Fruit fly (Drosophila melanogaster): ENCODE measurements around the gene Acsf3.
A peak's percentile ranks its signal among the peaks of the same experiment; 100 is the strongest.

The Acsf3 gene

dm6 chrX:7306538-7307477 lies 22.0 kb upstream of the Acsf3 start (continued):
- TF ChIP-seq CG6683 (GFP tag; optimal IDR thresholded peaks at IDR 0.05), result peak; percentile 74
- TF ChIP-seq CG2116 (GFP tag; optimal IDR thresholded peaks at IDR 0.05), result peak; percentile 45
- TF ChIP-seq CG7372 (GFP tag; IDR thresholded peaks at IDR 0.05), result peak; percentile 63
- peak; percentile 45; the same call in 1 of the 2 replicates for TF ChIP-seq CG43689 (GFP tag; IDR thresholded peaks at IDR 0.05)
- TF ChIP-seq Deaf1 (tag; optimal IDR thresholded peaks at IDR 0.05), result peak; percentile 24
- TF ChIP-seq CG2712 (tag; optimal IDR thresholded peaks at IDR 0.05), result peak; percentile 97
- peak; percentile 80; the same call in 2 of the 3 replicates for TF ChIP-seq jigr1 (GFP tag; IDR thresholded peaks at IDR 0.05)
- peak; percentile 56 for TF ChIP-seq HLHmδ (GFP tag; optimal IDR thresholded peaks at IDR 0.05)
- TF ChIP-seq grau (tag; optimal IDR thresholded peaks at IDR 0.05), result peak; percentile 95
- peak; percentile 73 for TF ChIP-seq slbo (GFP tag; IDR thresholded peaks at IDR 0.05)
- TF ChIP-seq CG6175 (GFP tag; IDR thresholded peaks at IDR 0.05), result peak; percentile 99
- peak; percentile 78 for TF ChIP-seq Hand (GFP tag; optimal IDR thresholded peaks at IDR 0.05)
- TF ChIP-seq gfzf (GFP tag; optimal IDR thresholded peaks at IDR 0.05), result no peak
- peak; percentile 78 for TF ChIP-seq run (tag; optimal IDR thresholded peaks at IDR 0.05)
- TF ChIP-seq CG7745 (tag; optimal IDR thresholded peaks at IDR 0.05), result no peak
- no peak for TF ChIP-seq zf30C (GFP tag; optimal IDR thresholded peaks at IDR 0.05)
- TF ChIP-seq ATbp (GFP tag; optimal IDR thresholded peaks at IDR 0.05), result peak; percentile 91
- peak in 1 of 2 experiments; percentile 59 for TF ChIP-seq insv (GFP tag; optimal IDR thresholded peaks at IDR 0.05)
- TF ChIP-seq Atf3 (GFP tag; optimal IDR thresholded peaks at IDR 0.05), result peak; percentile 84
- peak; percentile 70 for TF ChIP-seq oc (tag; optimal IDR thresholded peaks at IDR 0.05)
- no peak for TF ChIP-seq unc-4 (GFP tag; IDR thresholded peaks at IDR 0.05; ENCODE audit: partially characterized antibody)
- no peak for TF ChIP-seq CG7987 (GFP tag; optimal IDR thresholded peaks at IDR 0.05)
- no peak; the same call in none of the 2 replicates for TF ChIP-seq CG11247 (GFP tag; IDR thresholded peaks at IDR 0.05)
- TF ChIP-seq stc (GFP tag; IDR thresholded peaks at IDR 0.05), result peak; percentile 61; the same call in 1 of the 2 replicates
- TF ChIP-seq kah (GFP tag; optimal IDR thresholded peaks at IDR 0.05), result peak; percentile 76
- peak; percentile 39 for TF ChIP-seq NFAT (GFP tag; IDR thresholded peaks at IDR 0.05)
- no peak for TF ChIP-seq ftz-f1 (GFP tag; optimal IDR thresholded peaks at IDR 0.05)
- peak; percentile 48 for TF ChIP-seq exex (tag; optimal IDR thresholded peaks at IDR 0.05)
- TF ChIP-seq Gug (GFP tag; IDR thresholded peaks at IDR 0.05), result peak; percentile 81
- TF ChIP-seq pros (GFP tag; optimal IDR thresholded peaks at IDR 0.05), result no peak
- TF ChIP-seq toy (GFP tag; IDR thresholded peaks at IDR 0.05), result no peak
- peak; percentile 79 for TF ChIP-seq sd (tag; optimal IDR thresholded peaks at IDR 0.05)
- peak; percentile 43 for TF ChIP-seq vvl (GFP tag; IDR thresholded peaks at IDR 0.05)
- TF ChIP-seq nerfin-1 (tag; optimal IDR thresholded peaks at IDR 0.05), result peak; percentile 81
- TF ChIP-seq jing (GFP tag; optimal IDR thresholded peaks at IDR 0.05), result peak; percentile 81
- TF ChIP-seq bowl (GFP tag; IDR thresholded peaks at IDR 0.05), result no peak; the same call in 1 of the 2 replicates
- TF ChIP-seq Sox102F (GFP tag; optimal IDR thresholded peaks at IDR 0.05), result peak; percentile 95
- peak; percentile 89 for TF ChIP-seq Blimp-1 (GFP tag; optimal IDR thresholded peaks at IDR 0.05)
- peak; percentile 84 for TF ChIP-seq CG8359 (GFP tag; optimal IDR thresholded peaks at IDR 0.05; ENCODE audit: borderline replicate concordance)
- peak; percentile 11 for TF ChIP-seq gro (GFP tag; optimal IDR thresholded peaks at IDR 0.05)
- peak; percentile 67 for TF ChIP-seq CG31388 (GFP tag; optimal IDR thresholded peaks at IDR 0.05)
- TF ChIP-seq CG9876 (GFP tag; optimal IDR thresholded peaks at IDR 0.05), result peak; percentile 69
- peak; percentile 49 for TF ChIP-seq repo (GFP tag; optimal IDR thresholded peaks at IDR 0.05)
- peak; percentile 95 for TF ChIP-seq odd (GFP tag; optimal IDR thresholded peaks at IDR 0.05)
- TF ChIP-seq Optix (GFP tag; IDR thresholded peaks at IDR 0.05), result peak; percentile 56; the same call in 2 of the 3 replicates
- TF ChIP-seq CG1529 (GFP tag; optimal IDR thresholded peaks at IDR 0.05), result peak; percentile 72
- TF ChIP-seq CG6813 (GFP tag; optimal IDR thresholded peaks at IDR 0.05), result peak; percentile 90
- TF ChIP-seq HLH54F (GFP tag; optimal IDR thresholded peaks at IDR 0.05), result peak; percentile 80
